Worm (Caenorhabditis elegans) whole organism, young adult: ENCODE data around the gene Y57E12AL.2.

Experiments
- B0336.3 ChIP-seq: fragments of 200-800 bp; sonication (Bioruptor generic); IDR thresholded peaks from 2 replicates; pipeline ENCODE4 v1.3.6; 2022; ENCODE audit warnings: missing genetic modification characterization, missing compliant biosample characterization
- F22D6.2 ChIP-seq: sonication (generic microtip); optimal IDR thresholded peaks from 2 replicates; lab custom pipeline; 2016; ENCODE audit warnings: mild to moderate bottlenecking, missing genetic modification characterization, missing compliant biosample characterization
- F57C9.4 ChIP-seq: sonication (generic microtip); optimal IDR thresholded peaks from 2 replicates; lab custom pipeline; 2017; ENCODE audit warnings: mild to moderate bottlenecking, missing genetic modification characterization, missing compliant biosample characterization
- K12H6.12 ChIP-seq: fragments of 200-800 bp; sonication (Bioruptor generic); optimal IDR thresholded peaks from 2 replicates; lab custom pipeline; 2018; ENCODE audit warnings: mild to moderate bottlenecking, missing genetic modification characterization, missing compliant biosample characterization
- T07F8.4 ChIP-seq: sonication (generic microtip); optimal IDR thresholded peaks from 2 replicates; lab custom pipeline; 2016; ENCODE audit warnings: mild to moderate bottlenecking, missing genetic modification characterization, moderate library complexity, missing compliant biosample characterization
- Y53G8AR.9 ChIP-seq: fragments of 200-800 bp; sonication (Bioruptor generic); conservative IDR thresholded peaks from 2 replicates; pipeline ENCODE4 v1.3.6; 2022; ENCODE audit warnings: missing genetic modification reagents, missing genetic modification characterization, missing compliant biosample characterization
- ZK185.1 ChIP-seq: sonication (generic microtip); optimal IDR thresholded peaks from 2 replicates; lab custom pipeline; 2016; ENCODE audit warnings: mild to moderate bottlenecking, missing genetic modification characterization, missing compliant biosample characterization; ENCODE audit not compliant: poor library complexity, severe bottlenecking
- akir-1 ChIP-seq: fragments of 200-800 bp; sonication (Bioruptor generic); optimal IDR thresholded peaks from 2 replicates; lab custom pipeline; 2018; ENCODE audit warnings: mild to moderate bottlenecking, missing genetic modification characterization, moderate library complexity, missing compliant biosample characterization
- ama-1 ChIP-seq, 3 experiments: fragments of 150-350 bp in 1 of 3; sonication (generic microtip) in 2 of 3; optimal IDR thresholded peaks; 2 replicates each; lab custom pipeline; 2014 to 2018; ENCODE audit warnings: missing biosample characterization in 2 of 3, missing genetic modification characterization in 2 of 3, missing genetic modification reagents in 2 of 3
- atf-7 ChIP-seq: sonication (generic microtip); optimal IDR thresholded peaks from 2 replicates; lab custom pipeline; 2017; ENCODE audit warnings: mild to moderate bottlenecking, missing genetic modification characterization, missing compliant biosample characterization
- attf-5 ChIP-seq: fragments of 200-800 bp; sonication (Bioruptor generic); optimal IDR thresholded peaks from 2 replicates; lab custom pipeline; 2018; ENCODE audit warnings: mild to moderate bottlenecking, missing genetic modification characterization, missing compliant biosample characterization
- cebp-1 ChIP-seq, 2 experiments: fragments of 200-800 bp in 1 of 2; sonication (Bioruptor generic) in 1 of 2; sonication (generic microtip) in 1 of 2; IDR thresholded peaks in 1 of 2; optimal IDR thresholded peaks in 1 of 2; 2 replicates each; pipeline versions ENCODE4 v1.3.6 to Lab custom; 2017 to 2022; ENCODE audit warnings: missing compliant biosample characterization in 2 of 2, missing genetic modification characterization in 2 of 2, mild to moderate bottlenecking in 1 of 2, missing genetic modification reagents in 1 of 2, moderate library complexity in 1 of 2
- cebp-2 ChIP-seq: fragments of 200-800 bp; sonication (Bioruptor generic); IDR thresholded peaks from 2 replicates; pipeline ENCODE4 v1.3.6; 2022; ENCODE audit warnings: missing genetic modification characterization, missing compliant biosample characterization
- dox-1 ChIP-seq: fragments of 200-800 bp; sonication (Bioruptor generic); IDR thresholded peaks from 2 replicates; pipeline ENCODE4 v1.3.6; 2022; ENCODE audit warnings: missing genetic modification reagents, missing genetic modification characterization, missing compliant biosample characterization
- egl-44 ChIP-seq: fragments of 200-800 bp; sonication (Bioruptor generic); IDR thresholded peaks from 2 replicates; pipeline ENCODE4 v1.3.6; 2022; ENCODE audit warnings: missing genetic modification reagents, missing genetic modification characterization, missing compliant biosample characterization
- let-607 ChIP-seq, 2 experiments: fragments of 200-800 bp in 1 of 2; sonication (Bioruptor generic) in 1 of 2; sonication (generic microtip) in 1 of 2; optimal IDR thresholded peaks; 2 replicates each; lab custom pipeline; 2016 to 2018; ENCODE audit warnings: mild to moderate bottlenecking in 2 of 2, missing compliant biosample characterization in 2 of 2, missing genetic modification characterization in 2 of 2, moderate library complexity in 2 of 2, missing genotype in 1 of 2
- lin-26 ChIP-seq: fragments of 200-800 bp; sonication (Bioruptor generic); IDR thresholded peaks from 2 replicates; pipeline ENCODE4 v1.3.6; 2022; ENCODE audit warnings: missing genetic modification reagents, missing genetic modification characterization, missing compliant biosample characterization
- lin-40 ChIP-seq: sonication (generic microtip); optimal IDR thresholded peaks from 2 replicates; lab custom pipeline; 2016; ENCODE audit warnings: missing genetic modification characterization, mild to moderate bottlenecking, missing compliant biosample characterization, missing genotype, missing genetic modification reagents
- lsy-27 ChIP-seq: sonication (generic microtip); optimal IDR thresholded peaks from 2 replicates; lab custom pipeline; 2017; ENCODE audit warnings: missing genetic modification characterization, mild to moderate bottlenecking, missing compliant biosample characterization, antibody characterized with exemption, missing genotype, borderline replicate concordance; ENCODE audit not compliant: insufficient read depth
- madf-10 ChIP-seq: sonication (generic microtip); optimal IDR thresholded peaks from 2 replicates; lab custom pipeline; 2016; ENCODE audit warnings: mild to moderate bottlenecking, missing genetic modification characterization, missing compliant biosample characterization
- madf-8 ChIP-seq: fragments of 200-800 bp; sonication (Bioruptor generic); conservative IDR thresholded peaks from 2 replicates; pipeline ENCODE4 v1.3.6; 2022; ENCODE audit warnings: missing genetic modification reagents, missing genetic modification characterization, missing compliant biosample characterization
- nfyb-1 ChIP-seq: fragments of 200-800 bp; sonication (Bioruptor generic); IDR thresholded peaks from 2 replicates; pipeline ENCODE4 v1.3.6; 2022; ENCODE audit warnings: missing genetic modification reagents, missing genetic modification characterization, missing compliant biosample characterization
- nhr-179 ChIP-seq: sonication (generic microtip); optimal IDR thresholded peaks from 2 replicates; lab custom pipeline; 2016; ENCODE audit warnings: mild to moderate bottlenecking, missing genetic modification characterization, missing compliant biosample characterization
- nhr-80 ChIP-seq: sonication (generic microtip); optimal IDR thresholded peaks from 2 replicates; lab custom pipeline; 2016; ENCODE audit warnings: missing genetic modification characterization, missing compliant biosample characterization
- nhr-90 ChIP-seq: sonication (generic microtip); optimal IDR thresholded peaks from 2 replicates; lab custom pipeline; 2016; ENCODE audit warnings: missing genotype, mild to moderate bottlenecking, missing genetic modification characterization, missing compliant biosample characterization
- pha-4 ChIP-seq: fragments of 150-350 bp; sonication (generic microtip); optimal IDR thresholded peaks from 2 replicates; lab custom pipeline; 2014; ENCODE audit warnings: missing biosample characterization, missing genetic modification reagents, missing genetic modification characterization
- snpc-4 ChIP-seq, 5 experiments: fragments of 150-350 bp in 1 of 5; sonication (generic microtip) in 4 of 5; optimal IDR thresholded peaks; 2 replicates each; lab custom pipeline; 2014 to 2018; ENCODE audit warnings: missing genetic modification characterization in 5 of 5, missing biosample characterization in 3 of 5, antibody characterized with exemption in 2 of 5, mild to moderate bottlenecking in 2 of 5, missing compliant biosample characterization in 2 of 5, missing genotype in 2 of 5, moderate library complexity in 2 of 5, missing genetic modification reagents in 1 of 5
- somi-1 ChIP-seq: fragments of 200-800 bp; sonication (Bioruptor generic); optimal IDR thresholded peaks from 2 replicates; lab custom pipeline; 2018; ENCODE audit warnings: mild to moderate bottlenecking, missing genetic modification characterization, missing compliant biosample characterization
- tbp1 ChIP-seq: fragments of 200-800 bp; sonication (Bioruptor generic); optimal IDR thresholded peaks from 2 replicates; lab custom pipeline; 2018; ENCODE audit warnings: mild to moderate bottlenecking, missing genetic modification characterization, missing compliant biosample characterization
- ztf-22 ChIP-seq: fragments of 200-800 bp; sonication (Bioruptor generic); optimal IDR thresholded peaks from 2 replicates; lab custom pipeline; 2018; ENCODE audit warnings: mild to moderate bottlenecking, missing genetic modification characterization, moderate library complexity, missing compliant biosample characterization
- ztf-26 ChIP-seq: sonication (generic microtip); optimal IDR thresholded peaks from 2 replicates; lab custom pipeline; 2017; ENCODE audit warnings: missing genetic modification characterization, missing compliant biosample characterization
- ztf-6 ChIP-seq: fragments of 200-800 bp; sonication (Bioruptor generic); IDR thresholded peaks from 2 replicates; pipeline ENCODE4 v1.3.6; 2022; ENCODE audit warnings: missing genetic modification reagents, missing genetic modification characterization, missing compliant biosample characterization

Y57E12AL.2 gene

ce11 chrV:7093720-7094401 is 36.0 kb downstream of the Y57E12AL.2 start, which contains the start of gene nhr-135:
Gene nhr-135, minus strand, starts transcription at chrV:7093770.
- TF ChIP-seq attf-5 (GFP tag; lab: Kevin White, UChicago) (peak; percentile 66), Y53G8AR.9 (peak; percentile 34; the same call in 1 of the 2 replicates), madf-10 (tag; lab: Kevin White, UChicago) (peak; percentile 61), egl-44 (GFP tag; lab: Robert Waterston, UW) (peak; percentile 67; the same call in 1 of the 2 replicates), nhr-90 (tag; lab: Kevin White, UChicago) (peak; percentile 17), akir-1 (GFP tag; lab: Kevin White, UChicago) (no peak), nhr-80 (tag; lab: Kevin White, UChicago) (peak; percentile 92), lin-40 (tag; lab: Kevin White, UChicago) (peak; percentile 73), F22D6.2 (tag; lab: Kevin White, UChicago) (peak; percentile 48), somi-1 (GFP tag; lab: Kevin White, UChicago) (peak; percentile 37), K12H6.12 (tag; lab: Kevin White, UChicago) (peak; percentile 3), tbp1 (peak; percentile 39), snpc-4 (GFP tag; optimal IDR thresholded peaks at IDR 0.05; lab: Kevin White, UChicago) (no peak), snpc-4 (tag; optimal IDR thresholded peaks at IDR 0.05; lab: Kevin White, UChicago) (peak in 1 of 4 experiments; percentile 35), pha-4 (tag; lab: Kevin White, UChicago) (no peak), T07F8.4 (tag; lab: Kevin White, UChicago) (no peak), lin-26 (GFP tag; lab: Robert Waterston, UW) (0 out of 2 replicates have a peak, but pooled peaks have one; percentile 50), ztf-6 (GFP tag; lab: Robert Waterston, UW) (no peak), ama-1 (optimal IDR thresholded peaks at IDR 0.05; lab: Kevin White, UChicago) (peak; percentile 16), ama-1 (GFP tag; optimal IDR thresholded peaks at IDR 0.05; lab: Kevin White, UChicago) (no peak), ztf-22 (GFP tag; lab: Kevin White, UChicago) (no peak), let-607 (tag; optimal IDR thresholded peaks at IDR 0.05; lab: Kevin White, UChicago) (peak; percentile 18 to 32), nfyb-1 (GFP tag; lab: Robert Waterston, UW) (peak; percentile 72; the same call in 1 of the 2 replicates), atf-7 (peak; percentile 45), B0336.3 (GFP tag; lab: Robert Waterston, UW) (0 out of 2 replicates have a peak, but pooled peaks have one; percentile 38), nhr-179 (tag; lab: Kevin White, UChicago) (no peak), F57C9.4 (no peak), ztf-26 (tag; lab: Kevin White, UChicago) (peak; percentile 53), lsy-27 (tag; lab: Kevin White, UChicago) (no peak), ZK185.1 (tag; lab: Kevin White, UChicago) (peak; percentile 38), cebp-1 (GFP tag; IDR thresholded peaks at IDR 0.05; lab: Robert Waterston, UW) (0 out of 2 replicates have a peak, but pooled peaks have one; percentile 26), cebp-1 (tag; optimal IDR thresholded peaks at IDR 0.05; lab: Kevin White, UChicago) (peak; percentile 71), dox-1 (GFP tag; lab: Robert Waterston, UW) (peak; percentile 44), madf-8 (GFP tag; lab: Robert Waterston, UW) (no peak)
- TF ChIP-seq, all 124 proteins: peak for 22

ce11 chrV:7095254-7095990 is 37.5 kb downstream of the Y57E12AL.2 start:
- TF ChIP-seq cebp-2 (GFP tag; lab: Robert Waterston, UW), result no peak
- TF ChIP-seq nhr-80 (tag; lab: Kevin White, UChicago), result peak; percentile 40
